Worm (Caenorhabditis elegans) whole organism, young adult: Measurements from ENCODE around the gene wht-6.

Experiments used
- nfya-1 ChIP-seq: sonication (generic microtip); optimal IDR thresholded peaks from 2 replicates; lab custom pipeline; 2017; ENCODE audit warnings: antibody characterized with exemption, missing compliant biosample characterization, missing genetic modification characterization, borderline replicate concordance; ENCODE audit not compliant: insufficient read depth
- rpc-1 ChIP-seq, 2 experiments: fragments of 150-350 bp in 1 of 2; sonication (generic microtip) in 1 of 2; optimal IDR thresholded peaks; 2 replicates each; lab custom pipeline; 2014 to 2018; ENCODE audit warnings: missing biosample characterization in 1 of 2, missing genetic modification characterization in 1 of 2, missing genetic modification reagents in 1 of 2, missing genotype in 1 of 2
- snpc-4 ChIP-seq, 5 experiments: fragments of 150-350 bp in 1 of 5; sonication (generic microtip) in 4 of 5; optimal IDR thresholded peaks; 2 replicates each; lab custom pipeline; 2014 to 2018; ENCODE audit warnings: missing genetic modification characterization in 5 of 5, missing biosample characterization in 3 of 5, antibody characterized with exemption in 2 of 5, mild to moderate bottlenecking in 2 of 5, missing compliant biosample characterization in 2 of 5, missing genotype in 2 of 5, moderate library complexity in 2 of 5, missing genetic modification reagents in 1 of 5
- ztf-18 ChIP-seq: sonication (generic microtip); optimal IDR thresholded peaks from 2 replicates; lab custom pipeline; 2016; ENCODE audit warnings: missing genotype, mild to moderate bottlenecking, missing genetic modification characterization, missing compliant biosample characterization
- ztf-26 ChIP-seq: sonication (generic microtip); optimal IDR thresholded peaks from 2 replicates; lab custom pipeline; 2017; ENCODE audit warnings: missing genetic modification characterization, missing compliant biosample characterization

- TF ChIP-seq nfya-1 (tag; lab: Kevin White, UChicago) (no peak), ztf-26 (tag; lab: Kevin White, UChicago) (peak; percentile 37), rpc-1 (optimal IDR thresholded peaks at IDR 0.05; lab: Kevin White, UChicago) (no peak), rpc-1 (tag; optimal IDR thresholded peaks at IDR 0.05; lab: Kevin White, UChicago) (no peak), ztf-18 (tag; lab: Kevin White, UChicago) (no peak), snpc-4 (GFP tag; optimal IDR thresholded peaks at IDR 0.05; lab: Kevin White, UChicago) (no peak), snpc-4 (tag; optimal IDR thresholded peaks at IDR 0.05; lab: Kevin White, UChicago) (peak in 3 of 4 experiments; percentile 1 to 32 (median 20))
Observed at ce11 chrIII:6444335-6444734, 27.2 kb upstream of the wht-6 start, which contains the start of gene C05D11.13.
